Worm (Caenorhabditis elegans) whole organism, late embryonic: ENCODE measurements around the gene rps-5.

Experiments used
- C38D4.7 ChIP-seq: fragments of 200-800 bp; sonication (Bioruptor generic); optimal IDR thresholded peaks from 2 replicates; lab custom pipeline; 2018; ENCODE audit warnings: mild to moderate bottlenecking, missing genetic modification characterization, moderate library complexity, missing compliant biosample characterization
- ceh-45 ChIP-seq: fragments of 200-800 bp; sonication (Bioruptor generic); IDR thresholded peaks from 2 replicates; pipeline ENCODE4 v1.3.6; 2022; ENCODE audit warnings: missing genetic modification reagents, missing genetic modification characterization, missing compliant biosample characterization
- lim-6 ChIP-seq: sonication (generic microtip); optimal IDR thresholded peaks from 2 replicates; lab custom pipeline; 2016; ENCODE audit warnings: missing genetic modification characterization, missing compliant biosample characterization
- pqm-1 ChIP-seq: sonication (generic microtip); optimal IDR thresholded peaks from 2 replicates; lab custom pipeline; 2016; ENCODE audit warnings: missing genetic modification characterization, missing compliant biosample characterization
- rnt-1 ChIP-seq: sonication (generic microtip); optimal IDR thresholded peaks from 2 replicates; lab custom pipeline; 2016; ENCODE audit warnings: missing genetic modification characterization, missing compliant biosample characterization
- zip-5 ChIP-seq: sonication (generic microtip); optimal IDR thresholded peaks from 2 replicates; lab custom pipeline; 2016; ENCODE audit warnings: missing genetic modification characterization, missing compliant biosample characterization

ce11 chrIV:11149454-11150163, 38.8 kb upstream of the rps-5 start, which contains the start of the genes F01G4.6 and pfd-1:
- TF ChIP-seq ceh-45 (GFP tag; lab: Robert Waterston, UW) (no peak), rnt-1 (peak; percentile 3), C38D4.7 (GFP tag; lab: Kevin White, UChicago) (no peak), pqm-1 (no peak), lim-6 (no peak), zip-5 (tag; lab: Kevin White, UChicago) (no peak)
